Worm (Caenorhabditis elegans): ENCODE measurements around the gene asns-2.

DNA sequence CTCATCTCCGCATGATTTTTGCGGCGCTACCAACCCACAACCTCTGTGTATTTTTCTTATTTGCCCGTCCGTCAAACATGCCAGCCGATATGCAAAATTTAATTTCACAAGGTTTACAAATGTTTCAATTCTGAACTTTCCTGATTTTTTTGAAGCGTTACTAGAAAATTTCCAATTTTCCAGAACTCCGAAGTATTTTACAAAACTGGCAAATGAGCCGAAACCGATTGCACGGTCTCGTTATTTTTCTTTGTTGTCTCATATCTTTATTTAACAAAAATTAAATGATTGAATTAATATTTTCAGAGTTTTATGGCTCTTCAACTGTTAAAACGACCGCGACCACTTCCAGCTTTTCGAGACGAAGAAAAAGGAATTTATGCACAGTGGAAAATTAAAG lies 42.7 kb downstream of the asns-2 start, which contains the start of gene F53A9.3:
- TF ChIP-seq med-1 (GFP tag; optimal IDR thresholded peaks at IDR 0.05; ENCODE audit: insufficient read depth), result no peak
- TF ChIP-seq cog-1 (tag; optimal IDR thresholded peaks at IDR 0.05), result no peak
- no peak for TF ChIP-seq ztf-23 (GFP tag; IDR thresholded peaks at IDR 0.05)
- no peak for TF ChIP-seq flt-1 (GFP tag; IDR thresholded peaks at IDR 0.05)
- TF ChIP-seq ref-1 (GFP tag; conservative IDR thresholded peaks at IDR 0.05), result no peak
- no peak for TF ChIP-seq klf-2 (GFP tag; conservative IDR thresholded peaks at IDR 0.05)
- no peak for TF ChIP-seq ztf-29 (GFP tag; IDR thresholded peaks at IDR 0.05)
